Worm (Caenorhabditis elegans) whole organism, L4 larva: ENCODE data around the gene prk-1.

ENCODE experiments used
- jun-1 ChIP-seq: fragments of 150-350 bp; optimal IDR thresholded peaks from 2 replicates; lab custom pipeline; 2014; ENCODE audit warnings: missing biosample characterization, missing genetic modification reagents, missing genetic modification characterization
- lin-38 ChIP-seq: fragments of 200-800 bp; sonication (Bioruptor generic); IDR thresholded peaks from 2 replicates; pipeline ENCODE4 v1.3.6; 2022; ENCODE audit warnings: missing genetic modification reagents, missing genetic modification characterization, missing compliant biosample characterization
- lsy-2 ChIP-seq, 2 experiments: fragments of 150-350 bp in 1 of 2; sonication (generic microtip) in 1 of 2; optimal IDR thresholded peaks; 2 replicates each; lab custom pipeline; 2014 to 2017; ENCODE audit warnings: missing biosample characterization in 2 of 2, missing genetic modification characterization in 2 of 2
- mep-1 ChIP-seq: fragments of 150-350 bp; sonication (generic microtip); optimal IDR thresholded peaks from 3 replicates; lab custom pipeline; 2014; ENCODE audit warnings: missing biosample characterization, missing genetic modification characterization
- nhr-6 ChIP-seq: fragments of 150-350 bp; optimal IDR thresholded peaks from 2 replicates; lab custom pipeline; 2014; ENCODE audit warnings: missing biosample characterization, missing genetic modification characterization
- pha-4 ChIP-seq, 2 experiments: fragments of 150-350 bp in 1 of 2; fragments of 200-800 bp in 1 of 2; sonication (Bioruptor generic) in 1 of 2; IDR thresholded peaks in 1 of 2; optimal IDR thresholded peaks in 1 of 2; 2 replicates each; pipeline versions ENCODE4 v1.3.6 to Lab custom; 2014 to 2022; ENCODE audit warnings: missing genetic modification characterization in 2 of 2, missing genetic modification reagents in 2 of 2, missing biosample characterization in 1 of 2, missing compliant biosample characterization in 1 of 2
- ztf-11 ChIP-seq: fragments of 150-350 bp; optimal IDR thresholded peaks from 2 replicates; lab custom pipeline; 2014; ENCODE audit warnings: missing biosample characterization, missing genetic modification characterization

ce11 chrIII:7002143-7002542, 12.2 kb downstream of the prk-1 start:
- TF ChIP-seq mep-1 (tag; lab: Kevin White, UChicago) (no peak), lsy-2 (tag; optimal IDR thresholded peaks at IDR 0.05; lab: Kevin White, UChicago) (no peak), jun-1 (tag; lab: Kevin White, UChicago) (no peak), ztf-11 (tag; lab: Kevin White, UChicago) (no peak), lin-38 (GFP tag; lab: Robert Waterston, UW) (no peak), nhr-6 (tag; lab: Kevin White, UChicago) (no peak), pha-4 (GFP tag; IDR thresholded peaks at IDR 0.05; lab: Robert Waterston, UW) (no peak), pha-4 (tag; optimal IDR thresholded peaks at IDR 0.05; lab: Kevin White, UChicago) (no peak)
